Fruit fly (Drosophila melanogaster) whole organism, adult: ENCODE data around the gene Ldsdh1.
A peak's percentile ranks its signal among the peaks of the same experiment; 100 is the strongest.

Source experiments
- CG11617 ChIP-seq: fragments of 200-800 bp; sonication (Bioruptor generic); optimal IDR thresholded peaks from 2 replicates; lab custom pipeline; 2017; ENCODE audit warnings: mild to moderate bottlenecking, missing biosample characterization, missing genetic modification reagents, missing genetic modification characterization
- CG12768 ChIP-seq: fragments of 200-800 bp; sonication (Bioruptor generic); optimal IDR thresholded peaks from 2 replicates; lab custom pipeline; 2017; ENCODE audit warnings: missing biosample characterization, missing genetic modification characterization, mild to moderate bottlenecking, moderate library complexity, missing genetic modification reagents
- CG14711 ChIP-seq: fragments of 200-800 bp; sonication (Bioruptor generic); optimal IDR thresholded peaks from 2 replicates; lab custom pipeline; 2018; ENCODE audit warnings: missing biosample characterization, mild to moderate bottlenecking, missing genetic modification characterization, moderate library complexity
- CG1620 ChIP-seq: fragments of 200-800 bp; sonication (Bioruptor generic); optimal IDR thresholded peaks from 2 replicates; lab custom pipeline; 2016; ENCODE audit warnings: missing biosample characterization, missing genetic modification characterization
- CG33017 ChIP-seq: fragments of 200-800 bp; sonication (Bioruptor generic); optimal IDR thresholded peaks from 2 replicates; lab custom pipeline; 2018; ENCODE audit warnings: missing biosample characterization, mild to moderate bottlenecking, missing genetic modification characterization, moderate library complexity
- CG5204 ChIP-seq: fragments of 200-800 bp; sonication (Bioruptor generic); optimal IDR thresholded peaks from 2 replicates; lab custom pipeline; 2016; ENCODE audit warnings: missing biosample characterization, missing genetic modification characterization
- CG7101 ChIP-seq: fragments of 200-800 bp; sonication (Bioruptor generic); optimal IDR thresholded peaks from 2 replicates; lab custom pipeline; 2018; ENCODE audit warnings: missing biosample characterization, mild to moderate bottlenecking, missing genetic modification characterization, moderate library complexity
- Clk ChIP-seq: fragments of 200-800 bp; sonication (Bioruptor generic); optimal IDR thresholded peaks from 2 replicates; lab custom pipeline; 2017; ENCODE audit warnings: missing biosample characterization, missing genetic modification characterization
- Crg-1 ChIP-seq: fragments of 200-800 bp; sonication (Bioruptor generic); optimal IDR thresholded peaks from 2 replicates; lab custom pipeline; 2016; ENCODE audit warnings: missing biosample characterization, missing genetic modification characterization
- Hr96 ChIP-seq: fragments of 200-800 bp; sonication (Bioruptor generic); optimal IDR thresholded peaks from 2 replicates; lab custom pipeline; 2016; ENCODE audit warnings: missing biosample characterization, missing genetic modification characterization
- Mnt ChIP-seq: fragments of 200-800 bp; sonication (Bioruptor generic); optimal IDR thresholded peaks from 2 replicates; lab custom pipeline; 2016; ENCODE audit warnings: missing biosample characterization, mild to moderate bottlenecking, missing genetic modification characterization
- bab1 ChIP-seq: fragments of 200-800 bp; sonication (Bioruptor generic); optimal IDR thresholded peaks from 3 replicates; lab custom pipeline; 2019; ENCODE audit warnings: missing biosample characterization, mild to moderate bottlenecking, missing genetic modification characterization, moderate library complexity
- cic ChIP-seq: fragments of 200-800 bp; sonication (Bioruptor generic); optimal IDR thresholded peaks from 2 replicates; lab custom pipeline; 2017; ENCODE audit warnings: missing biosample characterization, mild to moderate bottlenecking, missing genetic modification characterization, moderate library complexity
- cnc ChIP-seq, 2 experiments: fragments of >200 bp; optimal IDR thresholded peaks; 2 replicates each; lab custom pipeline; 2017
- kay ChIP-seq: fragments of 200-800 bp; sonication (Bioruptor generic); peaks from one replicate; lab custom pipeline; 2016; ENCODE audit warnings: missing biosample characterization, missing genetic modification characterization, borderline replicate concordance
- ovo ChIP-seq: fragments of 200-800 bp; sonication (Bioruptor generic); optimal IDR thresholded peaks from 2 replicates; lab custom pipeline; 2016; ENCODE audit warnings: missing biosample characterization, missing genetic modification characterization
- pad ChIP-seq: fragments of 200-800 bp; sonication (Bioruptor generic); optimal IDR thresholded peaks from 3 replicates; lab custom pipeline; 2017; ENCODE audit warnings: missing biosample characterization, missing genetic modification characterization, mild to moderate bottlenecking, moderate library complexity, missing genetic modification reagents
- toe ChIP-seq: fragments of 200-800 bp; sonication (Bioruptor generic); optimal IDR thresholded peaks from 2 replicates; lab custom pipeline; 2016; ENCODE audit warnings: missing biosample characterization, missing genetic modification characterization

Gene Ldsdh1

DNA sequence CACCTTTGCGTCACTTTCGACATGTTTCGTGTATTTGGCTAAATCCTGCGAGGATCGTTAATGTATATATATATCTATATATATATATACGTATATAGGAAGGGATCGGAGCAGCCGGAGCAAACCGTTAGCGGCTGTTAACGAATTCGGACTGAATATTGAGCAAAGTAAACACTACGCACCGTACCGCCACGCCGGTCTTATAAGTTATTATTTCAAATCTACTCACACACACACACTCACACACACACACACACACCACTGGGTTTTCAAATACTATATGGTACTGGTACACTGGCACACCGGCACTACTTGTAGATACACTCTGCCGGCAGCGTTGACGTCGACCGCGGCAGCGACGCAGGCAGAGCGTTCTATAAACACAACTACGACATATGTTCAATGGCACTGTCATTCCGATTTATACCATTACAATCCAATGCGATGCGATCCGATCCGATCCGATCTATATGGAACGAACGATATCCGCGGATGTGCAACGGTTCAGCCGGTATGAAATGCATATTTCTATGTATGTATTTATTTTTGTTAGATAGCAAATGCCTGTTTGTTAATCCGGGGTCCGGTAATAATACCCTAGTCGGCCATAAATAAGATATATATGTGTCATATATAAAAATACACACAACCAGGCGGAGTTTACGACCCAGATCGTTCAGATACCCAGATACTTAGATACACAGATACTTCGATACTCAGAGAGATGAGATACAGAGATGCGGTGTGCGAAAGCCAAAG lies at the start of gene Ldsdh1:
Gene Ldsdh1, minus strand, starts transcription at position 179 of the 759 bp plus-strand sequence.
- TF ChIP-seq cic (GFP tag; lab: Kevin White, UChicago) (peak; percentile 58), cnc (optimal IDR thresholded peaks at IDR 0.05; lab: Kevin White, UChicago) (no peak), kay (peak; percentile 90), ovo (GFP tag; lab: Kevin White, UChicago) (peak; percentile 41), CG5204 (GFP tag; lab: Kevin White, UChicago) (no peak)

DNA sequence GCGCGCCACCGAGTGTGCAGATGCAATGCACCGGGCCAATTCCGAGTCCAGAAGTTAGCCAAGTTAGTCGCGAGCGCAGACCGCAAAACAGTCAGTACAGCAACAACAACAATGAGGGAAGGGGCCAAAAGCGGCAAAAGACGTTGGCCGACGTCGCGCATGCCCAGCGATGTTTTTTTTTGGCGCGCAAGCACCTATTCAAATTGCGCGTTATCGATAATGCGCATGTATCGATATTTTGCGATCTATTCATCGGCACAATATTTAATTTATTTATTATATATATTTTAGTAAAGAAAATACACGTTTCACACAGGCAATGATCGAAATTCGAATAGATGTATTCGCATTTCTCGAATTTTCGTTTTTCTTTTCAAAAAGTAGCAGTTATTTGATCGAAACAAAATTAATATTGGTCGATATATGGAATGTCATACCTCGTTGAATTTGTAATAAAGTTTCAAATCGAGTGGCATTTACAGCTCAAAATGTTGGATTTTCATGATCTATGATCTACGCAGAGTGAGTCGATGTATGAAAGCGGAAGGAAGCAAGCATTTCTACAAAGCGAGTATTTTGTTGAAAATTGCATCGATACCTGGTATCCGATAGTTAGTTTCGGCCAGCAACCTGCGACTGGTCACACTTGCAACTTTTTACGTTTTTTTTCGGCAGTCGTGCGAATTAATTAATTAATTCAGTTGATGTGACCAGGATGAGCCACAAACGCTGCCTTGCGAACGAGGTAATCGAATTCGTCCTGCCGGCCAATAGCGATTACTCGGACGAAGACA lies 48.0 kb upstream of the Ldsdh1 start, which contains the start of gene CG2116:
Gene CG2116, plus strand, starts transcription at position 609 of the 794 bp plus-strand sequence.
- TF ChIP-seq pad (peak; percentile 25), toe (GFP tag; lab: Kevin White, UChicago) (peak; percentile 8), Mnt (GFP tag; lab: Kevin White, UChicago) (peak; percentile 47), CG11617 (GFP tag; lab: Kevin White, UChicago) (no peak), bab1 (GFP tag; lab: Kevin White, UChicago) (peak; percentile 14), ovo (GFP tag; lab: Kevin White, UChicago) (no peak), CG1620 (peak; percentile 24), CG7101 (tag; lab: Kevin White, UChicago) (peak; percentile 7)

DNA sequence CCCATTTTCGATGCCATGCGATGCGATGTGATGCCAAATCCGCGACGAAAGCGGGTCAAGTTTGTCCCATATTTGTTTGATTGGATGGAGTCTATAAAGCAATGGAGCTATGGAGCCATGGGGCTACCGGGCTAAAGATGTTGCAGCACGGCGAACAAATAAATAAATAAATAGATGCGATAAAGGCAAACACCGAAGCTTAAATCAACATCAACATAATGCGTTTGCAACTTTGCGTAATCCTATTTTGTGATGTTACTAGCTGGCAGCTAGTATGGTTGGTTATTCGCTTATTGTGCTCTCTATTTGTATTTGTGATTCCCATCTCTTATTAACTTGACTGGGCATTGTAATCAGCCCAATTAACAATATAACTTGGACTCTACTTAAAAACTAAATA lies 46.7 kb upstream of the Ldsdh1 start:
- no peak for TF ChIP-seq Crg-1 (GFP tag; lab: Kevin White, UChicago)
- no peak for TF ChIP-seq Hr96
- no peak for TF ChIP-seq CG1620
- no peak for TF ChIP-seq CG14711 (tag; lab: Kevin White, UChicago)
- TF ChIP-seq Clk (GFP tag; lab: Kevin White, UChicago): no peak
- no peak for TF ChIP-seq ovo (GFP tag; lab: Kevin White, UChicago)
- no peak for TF ChIP-seq cic (GFP tag; lab: Kevin White, UChicago)
- TF ChIP-seq cnc (optimal IDR thresholded peaks at IDR 0.05; lab: Kevin White, UChicago): no peak
- TF ChIP-seq CG5204 (GFP tag; lab: Kevin White, UChicago): no peak

DNA sequence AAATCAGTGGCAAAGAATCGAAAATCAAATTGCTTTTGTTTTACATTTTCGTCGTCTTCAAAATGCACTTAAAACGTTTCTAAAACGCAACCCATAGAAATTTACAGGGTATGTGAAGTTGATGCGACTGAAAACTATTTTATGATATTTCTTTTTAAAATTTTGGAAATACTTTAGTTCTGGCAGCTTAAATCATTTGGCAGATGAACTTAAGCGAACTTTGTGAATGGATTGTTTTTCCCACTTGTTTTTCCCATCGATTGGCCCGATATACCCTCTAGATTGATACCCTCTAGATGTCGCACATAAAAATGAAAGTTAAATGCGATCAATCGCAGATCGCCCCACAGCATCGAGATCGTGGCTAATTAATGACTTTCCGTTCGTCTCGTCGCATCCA lies 44.7 kb upstream of the Ldsdh1 start:
- TF ChIP-seq cic (GFP tag; lab: Kevin White, UChicago): no peak
- no peak for TF ChIP-seq CG14711 (tag; lab: Kevin White, UChicago)
- no peak for TF ChIP-seq ovo (GFP tag; lab: Kevin White, UChicago)

DNA sequence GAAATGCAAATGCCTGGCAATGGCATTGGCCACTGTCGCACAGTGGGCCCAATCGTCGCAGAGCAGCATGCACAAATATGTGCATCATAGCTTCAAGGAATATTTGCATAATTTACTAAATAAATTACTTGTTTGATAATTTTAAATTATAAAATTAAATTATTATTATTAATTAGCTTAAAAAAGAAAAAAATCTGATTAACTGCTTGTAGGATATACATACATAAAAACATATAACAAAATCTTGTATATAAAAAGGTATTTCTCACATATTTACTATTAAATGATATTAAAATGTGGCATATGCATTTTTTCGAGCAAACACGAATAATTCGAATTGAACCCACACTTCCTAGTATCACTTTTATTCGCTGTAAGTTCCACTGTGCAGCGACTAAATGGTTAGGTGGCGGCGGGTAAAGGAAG lies 43.8 kb upstream of the Ldsdh1 start:
- TF ChIP-seq CG12768 (GFP tag; lab: Kevin White, UChicago): no peak
- no peak for TF ChIP-seq CG5204 (GFP tag; lab: Kevin White, UChicago)
- no peak for TF ChIP-seq kay
- TF ChIP-seq CG33017: no peak
- no peak for TF ChIP-seq Hr96
- no peak for TF ChIP-seq cnc (optimal IDR thresholded peaks at IDR 0.05; lab: Kevin White, UChicago)

DNA sequence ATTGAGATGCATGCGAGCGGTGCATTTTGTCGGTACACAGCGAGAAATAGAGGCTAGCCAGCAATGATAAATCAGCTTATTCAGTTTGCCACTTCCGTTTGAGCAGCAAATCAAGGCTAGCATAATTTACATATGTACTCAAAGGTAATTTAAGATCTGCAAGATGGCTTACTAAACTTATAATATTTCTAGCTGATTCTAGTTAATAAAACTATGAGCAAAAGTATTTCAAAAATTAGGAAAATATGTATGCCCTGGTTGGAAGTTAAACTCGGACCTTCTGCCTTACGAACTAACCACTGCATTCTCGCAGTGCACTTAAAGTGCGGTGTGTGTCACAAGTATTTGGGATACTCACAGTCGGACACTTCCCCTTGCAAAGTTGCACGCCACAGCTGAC lies 41.4 kb upstream of the Ldsdh1 start:
- TF ChIP-seq Mnt (GFP tag; lab: Kevin White, UChicago) (no peak), CG33017 (no peak), cnc (optimal IDR thresholded peaks at IDR 0.05; lab: Kevin White, UChicago) (no peak), bab1 (GFP tag; lab: Kevin White, UChicago) (no peak), CG5204 (GFP tag; lab: Kevin White, UChicago) (no peak), CG7101 (tag; lab: Kevin White, UChicago) (no peak), CG11617 (GFP tag; lab: Kevin White, UChicago) (no peak), cic (GFP tag; lab: Kevin White, UChicago) (no peak)

DNA sequence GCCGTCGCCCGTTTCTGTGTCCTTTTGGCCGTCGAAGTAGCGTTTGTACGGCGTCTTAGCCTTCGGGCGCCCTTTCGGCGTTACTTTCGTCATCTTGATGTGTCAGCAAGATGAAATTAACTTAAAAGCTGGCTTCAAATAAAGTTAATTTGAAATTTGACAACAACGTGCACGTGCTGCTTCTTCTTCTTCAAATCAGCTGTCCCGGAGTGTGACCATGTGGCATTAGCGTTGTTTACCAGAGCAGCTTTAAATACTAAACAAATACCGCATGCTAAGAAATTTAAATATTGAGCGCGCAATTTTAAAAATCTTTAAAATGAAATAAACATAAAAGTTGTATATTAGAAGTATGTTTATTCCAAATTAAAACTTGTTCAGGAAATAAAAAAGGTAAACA lies 39.5 kb upstream of the Ldsdh1 start, which contains the start of gene CG2260:
Gene CG2260, minus strand, starts transcription at position 209 of the 400 bp plus-strand sequence.
- TF ChIP-seq Mnt (GFP tag; lab: Kevin White, UChicago): peak; percentile 100
- TF ChIP-seq CG7101 (tag; lab: Kevin White, UChicago): no peak
- TF ChIP-seq bab1 (GFP tag; lab: Kevin White, UChicago): peak; percentile 57

DNA sequence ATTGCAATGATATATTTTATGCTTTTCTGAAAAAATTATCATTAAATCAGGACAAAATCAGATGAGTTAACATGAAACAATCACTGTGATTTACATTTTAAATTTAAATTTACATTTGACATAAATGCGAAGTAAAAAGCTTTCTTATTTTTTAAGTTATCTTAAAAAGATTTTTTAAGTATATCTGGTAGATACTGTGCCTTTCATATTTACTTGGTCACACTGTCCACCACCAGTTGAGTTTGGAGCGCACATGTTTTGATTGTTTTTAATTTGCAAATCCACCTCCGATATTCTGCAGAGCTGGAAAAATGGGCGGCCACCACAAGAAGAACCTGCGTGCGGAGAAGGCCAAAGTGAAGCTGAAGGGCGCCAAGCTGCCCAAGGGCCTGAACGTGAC lies 35.4 kb upstream of the Ldsdh1 start, which contains the start of gene CG1575:
Gene CG1575, plus strand, starts transcription at position 200 of the 400 bp plus-strand sequence.
- TF ChIP-seq bab1 (GFP tag; lab: Kevin White, UChicago) (no peak), Mnt (GFP tag; lab: Kevin White, UChicago) (peak; percentile 84)
